Worm (Caenorhabditis elegans) whole organism, young adult: ENCODE data around the gene spe-39.

Experiments
- F33H1.4 ChIP-seq: fragments of 200-800 bp; sonication (Bioruptor generic); IDR thresholded peaks from 2 replicates; pipeline ENCODE4 v1.3.6; 2022; ENCODE audit warnings: missing genetic modification reagents, missing genetic modification characterization, missing compliant biosample characterization
- T07F8.4 ChIP-seq: sonication (generic microtip); optimal IDR thresholded peaks from 2 replicates; lab custom pipeline; 2016; ENCODE audit warnings: mild to moderate bottlenecking, missing genetic modification characterization, moderate library complexity, missing compliant biosample characterization
- Y53F4B.3 ChIP-seq: fragments of 200-800 bp; sonication (Bioruptor generic); IDR thresholded peaks from 2 replicates; pipeline ENCODE4 v1.3.6; 2022; ENCODE audit warnings: missing genetic modification reagents, missing genetic modification characterization, missing compliant biosample characterization
- athp-1 ChIP-seq: sonication (generic microtip); optimal IDR thresholded peaks from 2 replicates; lab custom pipeline; 2017; ENCODE audit warnings: mild to moderate bottlenecking, missing genetic modification characterization, missing compliant biosample characterization
- attf-6 ChIP-seq: fragments of 200-800 bp; sonication (Bioruptor generic); IDR thresholded peaks from 2 replicates; pipeline ENCODE4 v1.3.6; 2022; ENCODE audit warnings: missing genetic modification reagents, missing genetic modification characterization, missing compliant biosample characterization
- efl-1 ChIP-seq: fragments of 150-350 bp; optimal IDR thresholded peaks from 2 replicates; lab custom pipeline; 2014; ENCODE audit warnings: missing biosample characterization, missing genetic modification reagents, missing genetic modification characterization
- fkh-3 ChIP-seq: sonication (generic microtip); optimal IDR thresholded peaks from 2 replicates; lab custom pipeline; 2016; ENCODE audit warnings: mild to moderate bottlenecking, missing genetic modification characterization, missing compliant biosample characterization
- hmg-20 ChIP-seq: fragments of 200-800 bp; sonication (Bioruptor generic); IDR thresholded peaks from 2 replicates; pipeline ENCODE4 v1.3.6; 2022; ENCODE audit warnings: missing genetic modification reagents, missing genetic modification characterization, missing compliant biosample characterization
- tbp1 ChIP-seq: fragments of 200-800 bp; sonication (Bioruptor generic); optimal IDR thresholded peaks from 2 replicates; lab custom pipeline; 2018; ENCODE audit warnings: mild to moderate bottlenecking, missing genetic modification characterization, missing compliant biosample characterization
- zim-3 ChIP-seq: sonication (generic microtip); optimal IDR thresholded peaks from 2 replicates; lab custom pipeline; 2017; ENCODE audit warnings: mild to moderate bottlenecking, missing genetic modification characterization, moderate library complexity, missing compliant biosample characterization
- ztf-25 ChIP-seq: fragments of 200-800 bp; sonication (Bioruptor generic); IDR thresholded peaks from 2 replicates; pipeline ENCODE4 v1.3.6; 2022; ENCODE audit warnings: missing genetic modification reagents, missing genetic modification characterization, missing compliant biosample characterization

DNA sequence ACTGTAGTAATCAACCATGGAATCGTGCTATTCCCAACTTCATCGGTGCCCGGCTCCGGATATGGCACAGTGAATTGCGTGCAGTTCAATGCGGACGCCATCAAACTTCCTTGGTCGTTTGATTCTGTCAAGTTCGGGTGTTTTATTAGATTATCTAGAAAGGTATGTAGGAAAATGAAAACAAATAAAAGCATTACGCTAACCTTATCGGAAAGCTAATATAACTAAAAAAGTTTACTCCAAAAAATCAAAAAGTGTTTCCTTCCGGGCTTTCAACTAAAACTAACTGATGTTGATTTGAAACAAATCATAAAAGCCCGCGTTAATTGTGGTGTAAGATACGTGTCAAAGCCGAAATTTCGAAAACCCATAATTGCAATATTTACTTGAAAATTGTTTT lies 34.6 kb downstream of the spe-39 start, which contains the start of gene dmsr-13:
- TF ChIP-seq zim-3 (tag; lab: Kevin White, UChicago) = no peak
- no peak for TF ChIP-seq athp-1 (tag; lab: Kevin White, UChicago)
- TF ChIP-seq efl-1 (GFP tag; lab: Kevin White, UChicago) = no peak
- TF ChIP-seq Y53F4B.3 (GFP tag; lab: Robert Waterston, UW) = no peak
- no peak for TF ChIP-seq tbp1
- TF ChIP-seq T07F8.4 (tag; lab: Kevin White, UChicago) = no peak
- TF ChIP-seq F33H1.4 (GFP tag; lab: Robert Waterston, UW) = no peak
- no peak for TF ChIP-seq hmg-20 (GFP tag; lab: Robert Waterston, UW)
- no peak for TF ChIP-seq ztf-25 (GFP tag; lab: Robert Waterston, UW)
- no peak for TF ChIP-seq attf-6 (GFP tag; lab: Robert Waterston, UW)
- no peak for TF ChIP-seq fkh-3 (tag; lab: Kevin White, UChicago)
